Fruit fly (Drosophila melanogaster) ovary, adult (tissue): ENCODE results near the gene RhoGAP71E.

Experiments used
- CG17801 ChIP-seq: fragments of 200-800 bp; optimal IDR thresholded peaks from 2 replicates; lab custom pipeline; 2019; ENCODE audit warnings: missing biosample characterization, mild to moderate bottlenecking, missing genetic modification characterization, moderate library complexity; ENCODE audit not compliant: partially characterized antibody

The RhoGAP71E gene

DNA sequence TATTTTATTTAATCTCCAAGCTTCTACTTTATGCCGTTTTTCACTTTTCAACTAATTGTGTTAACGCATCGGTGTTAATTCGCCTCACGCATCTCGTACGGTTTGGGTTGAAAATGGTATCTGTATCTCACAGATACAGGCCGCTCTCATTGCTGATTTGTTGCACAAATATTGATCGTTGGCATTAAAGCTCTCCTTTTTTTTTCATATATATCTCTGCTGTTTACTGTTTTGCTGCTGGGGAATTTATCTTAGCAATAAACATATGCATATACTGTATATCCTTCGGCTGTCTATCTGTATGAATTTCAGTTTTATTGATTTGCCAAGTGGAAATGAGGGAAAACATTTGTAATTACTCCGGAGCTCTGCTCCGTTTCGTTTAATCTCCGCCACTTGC is 44.0 kb downstream of the RhoGAP71E start:
- no peak for TF ChIP-seq CG17801

DNA sequence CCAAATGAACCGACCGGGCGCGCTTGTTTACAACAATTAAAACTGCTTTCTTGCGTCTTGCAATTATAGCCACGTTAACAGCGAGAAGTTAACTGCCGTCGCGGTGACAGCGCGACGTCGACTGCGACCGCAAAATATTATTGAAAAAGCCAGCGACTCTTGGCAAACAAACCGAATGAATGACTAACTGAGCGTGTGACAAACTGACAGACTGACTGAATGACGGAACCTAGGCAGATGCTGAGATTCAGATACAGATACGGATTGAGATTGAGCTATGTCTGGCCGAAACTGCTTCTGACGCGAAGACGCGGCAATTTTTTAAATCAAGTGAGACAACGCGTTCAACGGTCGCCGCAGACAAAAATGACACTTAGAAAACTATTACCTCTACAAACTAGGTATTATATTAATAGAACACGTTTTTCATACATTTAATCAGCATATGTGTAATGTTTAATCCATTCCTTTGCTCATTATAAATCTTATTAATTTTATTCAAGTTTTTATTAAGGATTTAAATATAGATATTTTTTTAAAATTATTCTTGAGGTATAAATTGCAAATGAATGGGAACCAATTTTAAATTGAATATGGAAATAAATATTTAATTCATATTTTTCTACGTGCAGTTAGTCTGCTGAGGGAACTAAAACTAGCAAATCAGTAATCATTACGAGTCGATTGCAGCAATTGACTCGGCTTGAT is 45.9 kb downstream of the RhoGAP71E start:
- TF ChIP-seq CG17801: no peak

DNA sequence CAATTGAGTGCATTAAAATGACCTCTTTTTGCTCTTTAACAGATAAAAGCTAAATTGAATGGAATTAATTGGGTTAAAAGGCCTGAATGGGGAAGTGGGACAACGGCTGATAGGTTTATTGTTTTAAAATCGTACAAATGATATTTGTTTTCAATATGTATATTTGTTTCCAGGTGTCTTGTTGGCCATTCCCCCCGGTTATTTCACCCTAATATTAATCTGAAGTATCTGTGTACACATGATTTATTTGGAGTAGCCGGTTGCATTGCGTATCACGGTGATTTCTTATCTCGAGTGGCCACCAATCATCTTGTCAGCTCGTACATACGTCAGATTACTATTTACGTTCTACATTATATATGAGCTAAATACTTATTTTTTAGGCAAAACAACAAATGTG is 47.7 kb downstream of the RhoGAP71E start:
- TF ChIP-seq CG17801: no peak

DNA sequence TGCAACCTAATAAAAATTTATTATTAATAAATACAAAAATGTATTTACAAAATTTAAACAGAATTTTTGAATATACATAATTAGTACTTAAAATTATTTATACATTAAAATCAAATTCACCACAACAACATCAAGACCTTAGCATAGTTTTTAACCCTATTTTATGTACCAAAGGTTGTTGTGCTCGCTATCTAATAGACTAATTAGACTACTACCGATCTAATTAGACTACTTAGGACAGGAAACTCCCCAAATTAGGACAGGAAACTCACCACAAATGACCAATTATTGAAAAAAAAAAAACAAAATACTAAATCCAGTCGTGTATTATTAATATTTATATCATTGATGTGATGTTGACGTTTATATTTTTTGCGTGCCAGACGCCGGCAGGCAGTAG is 48.3 kb downstream of the RhoGAP71E start:
- TF ChIP-seq CG17801: no peak

- TF ChIP-seq CG17801: no peak
These were observed 49.0 kb downstream of the RhoGAP71E start for dm6 chr3L:15637618-15638017.

dm6 chr3L:15638524-15638923 is 49.9 kb downstream of the RhoGAP71E start:
- no peak for TF ChIP-seq CG17801

dm6 chr3L:15639978-15640377 is 51.3 kb downstream of the RhoGAP71E start:
- no peak for TF ChIP-seq CG17801

- no peak for TF ChIP-seq CG17801
These were observed 52.9 kb downstream of the RhoGAP71E start for dm6 chr3L:15641590-15642019.

DNA sequence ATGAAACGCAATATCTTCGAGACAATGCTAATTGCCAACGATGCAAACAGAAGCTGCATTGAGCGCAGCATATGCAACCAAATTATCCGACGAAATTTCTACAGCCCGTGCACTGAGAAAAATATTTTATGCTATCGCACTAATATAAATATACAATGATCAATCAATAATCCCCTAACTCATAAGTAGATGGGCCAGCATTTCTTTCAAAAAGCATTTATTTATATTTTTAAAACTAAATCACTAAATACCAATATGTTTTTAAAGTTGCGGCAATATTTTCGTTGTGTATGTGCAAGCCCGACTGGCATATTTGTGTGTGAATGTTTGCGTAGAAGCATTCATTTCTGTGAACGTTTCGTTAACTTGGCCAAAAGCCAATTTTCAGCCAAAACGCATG is 57.5 kb downstream of the RhoGAP71E start:
- no peak for TF ChIP-seq CG17801

- no peak for TF ChIP-seq CG17801
These were observed 59.3 kb downstream of the RhoGAP71E start, which contains the start of the genes comm3 and CG43083 for dm6 chr3L:15647712-15648621. TSS of gene comm3 (minus strand) at chr3L:15647762. TSS of gene CG43083 (plus strand) at chr3L:15648571.

dm6 chr3L:15649561-15649960 is 60.9 kb downstream of the RhoGAP71E start, which contains the start of the genes Eig71Ea and Eig71Eb:
TSS of gene Eig71Ea (minus strand) at chr3L:15649661.
TSS of gene Eig71Eb (plus strand) at chr3L:15649936.
- no peak for TF ChIP-seq CG17801

DNA sequence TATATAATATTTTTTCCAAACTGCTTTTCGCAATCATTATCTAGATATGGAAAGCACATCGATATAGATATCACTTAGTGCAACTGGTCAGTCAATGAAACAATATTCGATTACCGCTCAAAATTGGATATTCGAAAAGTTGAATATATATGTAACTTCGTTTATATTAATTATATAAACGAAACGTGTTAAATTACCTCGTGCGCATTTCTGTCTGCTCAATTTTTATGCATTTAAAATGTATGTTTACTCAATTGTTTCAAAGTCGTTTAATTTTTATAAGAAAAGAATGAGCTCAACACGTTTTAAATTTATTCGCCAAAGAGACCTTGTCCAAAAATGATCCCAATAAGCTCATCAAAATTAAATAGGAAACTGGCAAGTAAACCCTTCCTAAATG is 61.9 kb downstream of the RhoGAP71E start, which contains the start of gene CG43084:
Gene CG43084 (plus strand): TSS at position 301 of the 400 bp plus-strand sequence.
- TF ChIP-seq CG17801: no peak

DNA sequence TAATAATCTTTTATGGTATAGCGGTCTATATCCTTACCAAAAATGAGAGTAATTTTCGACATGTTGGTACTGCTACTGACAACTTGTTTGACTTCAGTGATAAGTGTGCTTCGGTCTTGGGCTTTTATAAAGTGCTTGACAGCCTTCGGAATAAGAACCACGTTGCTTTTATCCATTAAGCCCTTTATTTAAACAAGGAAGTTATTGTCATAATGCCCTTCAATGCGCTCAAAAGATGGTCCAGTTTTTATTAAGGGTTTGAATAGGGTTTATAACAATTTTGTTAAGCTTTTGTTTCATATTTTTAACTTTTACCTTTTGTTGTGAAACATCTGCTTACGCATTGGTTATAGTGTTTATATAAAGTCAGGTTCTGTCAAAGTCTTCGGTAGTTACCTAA is 63.5 kb downstream of the RhoGAP71E start, which contains the start of the genes Eig71Ec and Eig71Ed:
Gene Eig71Ec (minus strand): TSS at position 101 of the 400 bp plus-strand sequence.
Gene Eig71Ed (plus strand): TSS at position 384 of the 400 bp plus-strand sequence.
- no peak for TF ChIP-seq CG17801

dm6 chr3L:15655910-15656309 is 67.2 kb downstream of the RhoGAP71E start, which contains the start of gene Eig71Ee:
TSS of gene Eig71Ee (minus strand) at chr3L:15656010.
- no peak for TF ChIP-seq CG17801

dm6 chr3L:15657290-15657689 is 68.6 kb downstream of the RhoGAP71E start, which contains the start of the genes Eig71Ef and Eig71Eg:
TSS of gene Eig71Ef (minus strand) at chr3L:15657390.
TSS of gene Eig71Eg (plus strand) at chr3L:15657628.
- TF ChIP-seq CG17801: no peak
